Fruit fly (Drosophila melanogaster) whole organism, embryonic: ENCODE results near the gene aop.

Experiments used
- Adf1 ChIP-seq: fragments of 200-800 bp; sonication (Bioruptor generic); IDR thresholded peaks from 2 replicates; pipeline ENCODE4 v1.3.6; 2022; ENCODE audit warnings: missing biosample characterization, missing genetic modification characterization
- BtbVII ChIP-seq: fragments of 200-800 bp; sonication (Bioruptor generic); optimal IDR thresholded peaks from 3 replicates; lab custom pipeline; 2017; ENCODE audit warnings: missing biosample characterization, mild to moderate bottlenecking, missing genetic modification characterization
- CG10147 ChIP-seq: fragments of 200-800 bp; sonication (Bioruptor generic); optimal IDR thresholded peaks from 2 replicates; lab custom pipeline; 2019; ENCODE audit warnings: missing biosample characterization, mild to moderate bottlenecking, missing genetic modification characterization, moderate library complexity
- CG11456 ChIP-seq: fragments of 200-800 bp; sonication (Bioruptor generic); IDR thresholded peaks from 3 replicates; pipeline ENCODE4 v1.3.6; 2022; ENCODE audit warnings: missing biosample characterization, missing genetic modification characterization
- CG12769 ChIP-seq: fragments of 200-800 bp; sonication (Bioruptor generic); optimal IDR thresholded peaks from 2 replicates; lab custom pipeline; 2019; ENCODE audit warnings: missing biosample characterization, mild to moderate bottlenecking, missing genetic modification characterization, moderate library complexity
- CG13287 ChIP-seq: fragments of 200-800 bp; sonication (Bioruptor generic); IDR thresholded peaks from 2 replicates; pipeline ENCODE4 v1.3.6; 2022; ENCODE audit warnings: missing biosample characterization, missing genetic modification characterization; ENCODE audit not compliant: partially characterized antibody
- CG13775 ChIP-seq: fragments of 200-800 bp; sonication (Bioruptor generic); optimal IDR thresholded peaks from 3 replicates; lab custom pipeline; 2017; ENCODE audit warnings: missing biosample characterization, mild to moderate bottlenecking, missing genetic modification characterization
- CG15514 ChIP-seq: fragments of 200-800 bp; sonication (Bioruptor generic); optimal IDR thresholded peaks from 3 replicates; lab custom pipeline; 2017; ENCODE audit warnings: missing biosample characterization, missing genetic modification characterization, mild to moderate bottlenecking, moderate library complexity, missing genetic modification reagents
- CG2120 ChIP-seq: fragments of 200-800 bp; sonication (Bioruptor generic); optimal IDR thresholded peaks from 3 replicates; lab custom pipeline; 2016; ENCODE audit warnings: missing biosample characterization, missing genetic modification characterization
- CG2129 ChIP-seq: fragments of 200-800 bp; sonication (Bioruptor generic); IDR thresholded peaks from 2 replicates; pipeline ENCODE4 v1.3.6; 2022; ENCODE audit warnings: missing biosample characterization, missing genetic modification characterization; ENCODE audit not compliant: partially characterized antibody
- CG2199 ChIP-seq: fragments of 200-800 bp; sonication (Bioruptor generic); IDR thresholded peaks from 3 replicates; pipeline ENCODE4 v1.3.6; 2022; ENCODE audit warnings: missing biosample characterization, missing genetic modification characterization
- CG4820 ChIP-seq: fragments of 200-800 bp; sonication (Bioruptor generic); optimal IDR thresholded peaks from 3 replicates; lab custom pipeline; 2016; ENCODE audit warnings: missing biosample characterization, missing genetic modification characterization
- CG5180 ChIP-seq: fragments of 200-800 bp; sonication (Bioruptor generic); optimal IDR thresholded peaks from 3 replicates; lab custom pipeline; 2017; ENCODE audit warnings: missing biosample characterization, missing genetic modification characterization, mild to moderate bottlenecking, moderate library complexity, missing genetic modification reagents
- CG8290 ChIP-seq, 3 experiments: fragments of 200-800 bp; sonication (Bioruptor generic); optimal IDR thresholded peaks; 2 replicates each; lab custom pipeline; 2016 to 2019; ENCODE audit warnings: missing biosample characterization in 3 of 3, missing genetic modification characterization in 3 of 3, mild to moderate bottlenecking in 2 of 3, moderate library complexity in 1 of 3
- CG9215 ChIP-seq: fragments of 200-800 bp; sonication (Bioruptor generic); IDR thresholded peaks from 2 replicates; pipeline ENCODE4 v1.3.6; 2022; ENCODE audit warnings: missing biosample characterization, missing genetic modification characterization
- Deaf1 ChIP-seq: fragments of 200-800 bp; optimal IDR thresholded peaks from 3 replicates; lab custom pipeline; 2019; ENCODE audit warnings: missing biosample characterization, mild to moderate bottlenecking, missing genetic modification characterization, moderate library complexity
- Ets97D ChIP-seq: fragments of 200-800 bp; sonication (Bioruptor generic); optimal IDR thresholded peaks from 3 replicates; lab custom pipeline; 2016; ENCODE audit warnings: missing biosample characterization, missing genetic modification characterization
- Lhr ChIP-seq: fragments of 200-800 bp; sonication (Bioruptor generic); optimal IDR thresholded peaks from 3 replicates; lab custom pipeline; 2017; ENCODE audit warnings: mild to moderate bottlenecking, missing biosample characterization, missing genetic modification reagents, missing genetic modification characterization
- MBD-R2 ChIP-seq: fragments of 200-800 bp; sonication (Bioruptor generic); IDR thresholded peaks from 2 replicates; pipeline ENCODE4 v1.3.6; 2022; ENCODE audit warnings: missing biosample characterization, missing genetic modification characterization
- MESR4 ChIP-seq: fragments of 200-800 bp; sonication (Bioruptor generic); optimal IDR thresholded peaks from 2 replicates; lab custom pipeline; 2018; ENCODE audit warnings: missing biosample characterization, mild to moderate bottlenecking, missing genetic modification characterization, moderate library complexity
- Med ChIP-seq: fragments of 200-800 bp; sonication (Bioruptor generic); peaks from one replicate; lab custom pipeline; 2016; ENCODE audit warnings: missing biosample characterization, missing genetic modification characterization, mild to moderate bottlenecking, inconsistent platforms, moderate library complexity
- Neu2 ChIP-seq: fragments of 200-800 bp; sonication (Bioruptor generic); optimal IDR thresholded peaks from 3 replicates; lab custom pipeline; 2016; ENCODE audit warnings: missing biosample characterization, missing genetic modification characterization, borderline replicate concordance
- Nf-YC ChIP-seq: fragments of 200-800 bp; optimal IDR thresholded peaks from 3 replicates; lab custom pipeline; 2019; ENCODE audit warnings: missing biosample characterization, mild to moderate bottlenecking, missing genetic modification characterization, moderate library complexity
- Opbp ChIP-seq: fragments of 200-800 bp; sonication (Bioruptor generic); IDR thresholded peaks from 3 replicates; pipeline ENCODE4 v1.3.6; 2022; ENCODE audit warnings: missing biosample characterization, missing genetic modification characterization; ENCODE audit not compliant: partially characterized antibody
- Ptx1 ChIP-seq: fragments of 200-800 bp; sonication (Bioruptor generic); IDR thresholded peaks from 2 replicates; pipeline ENCODE4 v1.3.6; 2022; ENCODE audit warnings: missing biosample characterization, missing genetic modification characterization
- abd-A ChIP-seq: fragments of 200-800 bp; sonication (Bioruptor generic); optimal IDR thresholded peaks from 3 replicates; lab custom pipeline; 2019; ENCODE audit warnings: missing biosample characterization, mild to moderate bottlenecking, missing genetic modification characterization, moderate library complexity
- bab2 ChIP-seq: fragments of 200-800 bp; sonication (Bioruptor generic); optimal IDR thresholded peaks from 2 replicates; lab custom pipeline; 2016; ENCODE audit warnings: missing biosample characterization, missing genetic modification characterization
- btn ChIP-seq: fragments of 200-800 bp; sonication (Bioruptor generic); optimal IDR thresholded peaks from 2 replicates; lab custom pipeline; 2016; ENCODE audit warnings: missing biosample characterization, missing genetic modification characterization
- caup ChIP-seq: fragments of 200-800 bp; sonication (Bioruptor generic); optimal IDR thresholded peaks from 3 replicates; lab custom pipeline; 2017; ENCODE audit warnings: missing biosample characterization, mild to moderate bottlenecking, missing genetic modification characterization, moderate library complexity; ENCODE audit not compliant: severe bottlenecking
- chinmo ChIP-seq: fragments of 200-800 bp; sonication (Bioruptor generic); IDR thresholded peaks from 4 replicates; pipeline ENCODE4 v1.3.6; 2022; ENCODE audit warnings: missing biosample characterization, missing genetic modification characterization; ENCODE audit not compliant: partially characterized antibody
- chm ChIP-seq: fragments of 200-800 bp; sonication (Bioruptor generic); IDR thresholded peaks from 2 replicates; pipeline ENCODE4 v1.3.6; 2022; ENCODE audit warnings: missing biosample characterization, missing genetic modification characterization
- corto ChIP-seq: fragments of 200-800 bp; sonication (Bioruptor generic); optimal IDR thresholded peaks from 2 replicates; lab custom pipeline; 2016; ENCODE audit warnings: missing biosample characterization, mild to moderate bottlenecking, missing genetic modification characterization, moderate library complexity
- fd64A ChIP-seq: fragments of 200-800 bp; sonication (Bioruptor generic); optimal IDR thresholded peaks from 3 replicates; lab custom pipeline; 2018; ENCODE audit warnings: missing biosample characterization, mild to moderate bottlenecking, missing genetic modification characterization
- ftz-f1 ChIP-seq: fragments of 200-800 bp; sonication (Bioruptor generic); optimal IDR thresholded peaks from 2 replicates; lab custom pipeline; 2016; ENCODE audit warnings: missing biosample characterization, missing genetic modification characterization
- hkb ChIP-seq, 2 experiments: fragments of 200-800 bp in 1 of 2; fragments of >200 bp in 1 of 2; sonication (Bioruptor generic) in 1 of 2; IDR thresholded peaks in 1 of 2; optimal IDR thresholded peaks in 1 of 2; 2 replicates each; pipeline versions ENCODE4 v1.3.6 to Lab custom; 2017 to 2022; ENCODE audit warnings: missing biosample characterization in 1 of 2, missing genetic modification characterization in 1 of 2
- lab ChIP-seq: fragments of 200-800 bp; sonication (Bioruptor generic); optimal IDR thresholded peaks from 3 replicates; lab custom pipeline; 2017; ENCODE audit warnings: missing biosample characterization, missing genetic modification characterization, mild to moderate bottlenecking, moderate library complexity, missing genetic modification reagents
- pfk ChIP-seq: fragments of 200-800 bp; sonication (Bioruptor generic); optimal IDR thresholded peaks from 2 replicates; lab custom pipeline; 2018; ENCODE audit warnings: missing biosample characterization, mild to moderate bottlenecking, missing genetic modification characterization, moderate library complexity
- psq ChIP-seq: fragments of 200-800 bp; sonication (Bioruptor generic); optimal IDR thresholded peaks from 2 replicates; lab custom pipeline; 2017; ENCODE audit warnings: missing biosample characterization, missing genetic modification characterization
- ranshi ChIP-seq: fragments of 200-800 bp; sonication (Bioruptor generic); IDR thresholded peaks from 2 replicates; pipeline ENCODE4 v1.3.6; 2022; ENCODE audit warnings: missing biosample characterization, missing genetic modification characterization
- row ChIP-seq: fragments of 200-800 bp; sonication (Bioruptor generic); IDR thresholded peaks from 3 replicates; pipeline ENCODE4 v1.3.6; 2022; ENCODE audit warnings: missing biosample characterization, missing genetic modification characterization
- schlank ChIP-seq: fragments of 200-800 bp; sonication (Bioruptor generic); optimal IDR thresholded peaks from 2 replicates; lab custom pipeline; 2018; ENCODE audit warnings: missing biosample characterization, mild to moderate bottlenecking, missing genetic modification characterization
- sens ChIP-seq: fragments of 200-800 bp; sonication (Bioruptor generic); peaks from one replicate; lab custom pipeline; 2016; ENCODE audit warnings: missing biosample characterization, missing genetic modification characterization
- seq ChIP-seq: fragments of 200-800 bp; sonication (Bioruptor generic); IDR thresholded peaks from 2 replicates; pipeline ENCODE4 v1.3.6; 2022; ENCODE audit warnings: missing biosample characterization, missing genetic modification characterization
- sob ChIP-seq: fragments of 200-800 bp; sonication (Bioruptor generic); IDR thresholded peaks from 2 replicates; pipeline ENCODE4 v1.3.6; 2022; ENCODE audit warnings: missing biosample characterization, missing genetic modification characterization
- sr ChIP-seq: fragments of 200-800 bp; sonication (Bioruptor generic); IDR thresholded peaks from 3 replicates; pipeline ENCODE4 v1.3.6; 2022; ENCODE audit warnings: missing biosample characterization, missing genetic modification characterization
- sug ChIP-seq: fragments of 200-800 bp; optimal IDR thresholded peaks from 2 replicates; lab custom pipeline; 2019; ENCODE audit warnings: missing biosample characterization, mild to moderate bottlenecking, missing genetic modification characterization, moderate library complexity

The aop gene

DNA sequence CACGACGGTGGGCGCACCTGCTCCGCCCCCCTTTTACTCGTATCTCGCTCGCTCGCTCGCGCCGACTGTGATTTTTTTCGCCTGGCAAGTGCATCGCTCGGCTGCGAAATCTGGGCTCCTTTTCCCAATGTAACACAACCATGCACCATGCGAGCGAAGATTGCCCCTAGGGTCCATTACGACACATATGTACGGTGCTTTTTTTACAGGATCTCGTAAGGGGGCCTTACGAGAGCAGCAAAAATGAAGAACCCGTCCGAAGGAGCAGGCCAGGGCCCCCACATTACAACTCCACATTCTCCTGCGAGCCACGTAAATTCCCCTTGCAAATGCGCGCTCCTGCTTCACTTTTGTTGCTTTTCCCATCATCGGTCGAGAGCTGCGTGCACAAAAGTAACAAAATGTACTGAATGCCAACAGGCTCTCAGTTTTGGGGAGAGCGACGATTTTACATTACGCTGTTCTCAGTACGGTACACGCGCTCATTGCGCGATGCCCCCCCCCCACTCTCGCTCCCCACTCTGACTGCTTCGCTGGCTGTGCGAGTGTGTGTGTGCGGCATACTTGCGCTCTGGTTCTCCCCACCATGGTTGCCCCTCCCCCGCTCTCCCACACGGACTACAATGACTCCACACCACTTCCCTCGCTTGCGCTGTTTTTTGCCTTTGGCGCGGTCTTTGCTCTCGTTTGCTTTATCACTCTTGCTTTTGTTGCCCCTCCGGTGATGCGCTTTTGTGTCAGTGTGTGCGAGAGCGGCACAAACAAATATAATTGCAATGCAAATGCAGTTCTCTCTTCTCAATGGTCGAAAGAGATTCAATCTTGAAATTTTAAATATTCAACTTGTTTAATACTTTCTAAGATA lies 24.5 kb upstream of the aop start (continued):
- TF ChIP-seq sug (tag; lab: Kevin White, UChicago) (peak; percentile 34), chm (GFP tag; lab: Robert Waterston, UW) (peak; percentile 68; the same call in 1 of the 2 replicates), btn (GFP tag; lab: Kevin White, UChicago) (peak; percentile 1), hkb (optimal IDR thresholded peaks at IDR 0.05; lab: Kevin White, UChicago) (no peak), hkb (GFP tag; IDR thresholded peaks at IDR 0.05; lab: Robert Waterston, UW) (0 out of 2 replicates have a peak, but pooled peaks have one; percentile 33), row (GFP tag; lab: Robert Waterston, UW) (peak; percentile 44; the same call in 1 of the 3 replicates), Deaf1 (tag; lab: Kevin White, UChicago) (peak; percentile 53), CG2199 (GFP tag; lab: Robert Waterston, UW) (peak; percentile 85; the same call in 2 of the 3 replicates), CG13775 (GFP tag; lab: Kevin White, UChicago) (no peak), Neu2 (GFP tag; lab: Kevin White, UChicago) (no peak), CG11456 (GFP tag; lab: Robert Waterston, UW) (peak; percentile 44; the same call in 1 of the 3 replicates), caup (GFP tag; lab: Kevin White, UChicago) (peak; percentile 21), CG9215 (0 out of 2 replicates have a peak, but pooled peaks have one; percentile 11), Nf-YC (peak; percentile 57), Opbp (GFP tag; lab: Robert Waterston, UW) (peak; percentile 64), CG15514 (GFP tag; lab: Kevin White, UChicago) (peak; percentile 23), Ptx1 (GFP tag; lab: Robert Waterston, UW) (no peak), sr (GFP tag; lab: Robert Waterston, UW) (0 out of 3 replicates have a peak, but pooled peaks have one; percentile 25), Adf1 (peak; percentile 51), sob (peak; percentile 33; the same call in 1 of the 2 replicates), CG13287 (GFP tag; lab: Robert Waterston, UW) (peak; percentile 66), CG2120 (GFP tag; lab: Kevin White, UChicago) (no peak), ftz-f1 (GFP tag; lab: Kevin White, UChicago) (peak; percentile 73), fd64A (GFP tag; lab: Kevin White, UChicago) (no peak), Med (GFP tag; lab: Kevin White, UChicago) (peak; percentile 21), bab2 (GFP tag; lab: Kevin White, UChicago) (no peak), Lhr (GFP tag; lab: Kevin White, UChicago) (peak; percentile 16), MESR4 (GFP tag; lab: Kevin White, UChicago) (no peak), CG10147 (no peak), Ets97D (GFP tag; lab: Kevin White, UChicago) (no peak), seq (0 out of 2 replicates have a peak, but pooled peaks have one; percentile 13), CG4820 (GFP tag; lab: Kevin White, UChicago) (no peak), chinmo (GFP tag; lab: Robert Waterston, UW) (peak; percentile 94), corto (peak; percentile 14), CG8290 (GFP tag; optimal IDR thresholded peaks at IDR 0.05; lab: Kevin White, UChicago) (no peak), CG8290 (tag; optimal IDR thresholded peaks at IDR 0.05; lab: Kevin White, UChicago) (peak in 1 of 2 experiments; percentile 55), CG2129 (GFP tag; lab: Robert Waterston, UW) (no peak), pfk (no peak), sens (GFP tag; lab: Kevin White, UChicago) (peak; percentile 46), psq (GFP tag; lab: Kevin White, UChicago) (peak; percentile 28), CG12769 (tag; lab: Kevin White, UChicago) (peak; percentile 55), lab (GFP tag; lab: Kevin White, UChicago) (peak; percentile 55), BtbVII (peak; percentile 12), abd-A (peak; percentile 88), CG5180 (GFP tag; lab: Kevin White, UChicago) (peak; percentile 32), MBD-R2 (GFP tag; lab: Robert Waterston, UW) (peak; percentile 22; the same call in 1 of the 2 replicates), schlank (no peak), ranshi (GFP tag; lab: Robert Waterston, UW) (peak; percentile 27; the same call in 1 of the 2 replicates)
